Worm (Caenorhabditis elegans) whole organism, midembryonic: Measurements from ENCODE around the gene ttr-30.

Experiments used
- T22C8.4 ChIP-seq: fragments of 200-800 bp; sonication (Bioruptor generic); IDR thresholded peaks from 2 replicates; pipeline ENCODE4 v1.3.6; 2022; ENCODE audit warnings: missing genetic modification characterization, missing compliant biosample characterization
- cog-1 ChIP-seq: sonication (generic microtip); optimal IDR thresholded peaks from 2 replicates; lab custom pipeline; 2016; ENCODE audit warnings: missing genetic modification characterization, missing compliant biosample characterization
- flt-1 ChIP-seq: fragments of 200-800 bp; sonication (Bioruptor generic); IDR thresholded peaks from 2 replicates; pipeline ENCODE4 v1.3.6; 2022; ENCODE audit warnings: missing genetic modification characterization, missing compliant biosample characterization
- klf-2 ChIP-seq: fragments of 200-800 bp; sonication (Bioruptor generic); conservative IDR thresholded peaks from 2 replicates; pipeline ENCODE4 v1.3.6; 2022; ENCODE audit warnings: missing genetic modification reagents, missing genetic modification characterization, missing compliant biosample characterization
- med-1 ChIP-seq: sonication (generic microtip); optimal IDR thresholded peaks from 2 replicates; lab custom pipeline; 2017; ENCODE audit warnings: missing genetic modification characterization, mild to moderate bottlenecking, missing compliant biosample characterization, antibody characterized with exemption, missing genetic modification reagents; ENCODE audit not compliant: insufficient read depth
- ref-1 ChIP-seq: fragments of 200-800 bp; sonication (Bioruptor generic); conservative IDR thresholded peaks from 2 replicates; pipeline ENCODE4 v1.3.6; 2022; ENCODE audit warnings: missing genetic modification reagents, missing genetic modification characterization, missing compliant biosample characterization
- tab-1 ChIP-seq: fragments of 200-800 bp; sonication (Bioruptor generic); IDR thresholded peaks from 2 replicates; pipeline ENCODE4 v1.3.6; 2022; ENCODE audit warnings: missing genetic modification characterization, missing compliant biosample characterization
- ztf-23 ChIP-seq: fragments of 200-800 bp; sonication (Bioruptor generic); IDR thresholded peaks from 2 replicates; pipeline ENCODE4 v1.3.6; 2022; ENCODE audit warnings: missing genetic modification reagents, missing genetic modification characterization, missing compliant biosample characterization
- ztf-29 ChIP-seq: fragments of 200-800 bp; sonication (Bioruptor generic); IDR thresholded peaks from 2 replicates; pipeline ENCODE4 v1.3.6; 2022; ENCODE audit warnings: missing genetic modification reagents, missing genetic modification characterization, missing compliant biosample characterization

The ttr-30 gene

DNA sequence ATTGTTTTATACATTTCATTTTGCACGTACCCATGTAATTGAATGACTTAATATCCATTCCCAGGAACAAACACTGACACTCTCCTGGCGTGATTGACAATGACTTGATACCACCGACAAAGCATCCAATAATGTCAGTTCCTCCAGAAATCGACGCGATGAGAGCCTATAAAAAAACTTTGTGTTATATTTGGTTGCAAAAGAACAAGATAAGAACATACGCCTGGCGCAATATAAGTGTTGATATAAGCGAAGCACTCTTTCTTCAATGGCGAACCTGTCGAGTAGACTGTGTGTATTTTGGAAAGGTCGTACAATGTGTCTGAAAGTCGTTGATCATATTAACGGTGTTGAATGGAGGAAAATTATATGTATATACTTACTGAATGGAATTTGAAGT, 27.6 kb upstream of the ttr-30 start:
- no peak for TF ChIP-seq ztf-23 (GFP tag; lab: Robert Waterston, UW)
- TF ChIP-seq T22C8.4 (GFP tag; lab: Robert Waterston, UW): no peak
- TF ChIP-seq cog-1 (tag; lab: Kevin White, UChicago): no peak
- TF ChIP-seq med-1: no peak

DNA sequence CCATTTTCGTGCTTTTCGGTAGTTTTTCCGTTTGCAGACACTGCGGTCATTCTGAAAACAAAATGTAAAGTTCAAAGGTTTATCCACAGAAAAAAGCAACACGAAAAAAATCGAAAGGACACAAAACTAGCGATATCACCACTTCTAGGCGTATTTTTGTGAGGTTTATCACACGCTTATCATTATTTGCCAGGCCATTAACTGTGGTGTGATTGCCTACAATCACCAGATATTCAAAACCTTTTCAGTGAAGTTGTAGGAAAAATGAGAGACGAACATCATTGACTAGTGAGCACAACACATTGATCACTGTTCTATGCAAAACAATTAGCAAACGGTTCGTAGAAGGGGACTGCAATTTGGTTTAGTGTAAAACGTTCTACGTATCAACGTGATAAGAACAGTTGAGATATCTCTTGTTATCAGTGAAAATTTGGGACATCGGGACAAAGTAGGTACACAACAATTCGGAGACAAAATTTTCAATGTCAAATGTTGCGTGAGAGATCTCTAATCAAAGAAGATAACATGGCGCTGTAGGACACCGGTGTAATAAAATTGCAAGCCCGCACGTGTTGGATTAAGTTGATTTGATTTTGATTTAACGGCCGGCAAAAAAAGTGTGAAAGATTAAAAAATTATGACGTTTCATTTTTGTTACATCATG, 25.1 kb upstream of the ttr-30 start, which contains the start of gene sur-5:
sur-5 (minus strand) TSS at position 51 of the 667 bp plus-strand sequence.
- no peak for TF ChIP-seq flt-1 (GFP tag; lab: Robert Waterston, UW)
- TF ChIP-seq T22C8.4 (GFP tag; lab: Robert Waterston, UW): no peak
- TF ChIP-seq ref-1 (GFP tag; lab: Robert Waterston, UW): no peak
- TF ChIP-seq klf-2 (GFP tag; lab: Robert Waterston, UW): no peak
- no peak for TF ChIP-seq ztf-23 (GFP tag; lab: Robert Waterston, UW)
- no peak for TF ChIP-seq med-1
- TF ChIP-seq tab-1: no peak
- TF ChIP-seq ztf-29 (GFP tag; lab: Robert Waterston, UW): no peak
- TF ChIP-seq cog-1 (tag; lab: Kevin White, UChicago): no peak

DNA sequence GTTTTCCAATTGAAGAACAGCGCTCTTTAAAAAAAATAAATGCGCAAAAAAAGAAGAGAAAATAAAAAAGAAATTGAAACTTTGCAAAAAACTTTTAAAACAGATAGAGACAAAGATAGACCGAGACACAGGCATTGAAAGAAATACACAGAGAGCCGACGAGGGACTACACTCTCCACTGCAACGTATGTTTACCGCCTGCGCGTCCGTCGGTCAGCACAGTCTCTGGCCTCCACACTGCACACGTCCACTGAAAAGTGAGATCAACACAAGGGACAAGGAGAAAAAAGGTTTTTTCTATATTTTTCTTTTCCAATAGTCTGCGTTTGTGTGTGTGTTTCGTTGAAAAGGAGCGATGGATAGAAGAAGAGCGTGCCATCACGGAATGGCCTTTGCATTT, 24.3 kb upstream of the ttr-30 start:
- TF ChIP-seq med-1: no peak
- no peak for TF ChIP-seq ref-1 (GFP tag; lab: Robert Waterston, UW)
- no peak for TF ChIP-seq ztf-29 (GFP tag; lab: Robert Waterston, UW)
- TF ChIP-seq tab-1: no peak
- no peak for TF ChIP-seq klf-2 (GFP tag; lab: Robert Waterston, UW)
- no peak for TF ChIP-seq T22C8.4 (GFP tag; lab: Robert Waterston, UW)
- no peak for TF ChIP-seq flt-1 (GFP tag; lab: Robert Waterston, UW)
- no peak for TF ChIP-seq ztf-23 (GFP tag; lab: Robert Waterston, UW)
- TF ChIP-seq cog-1 (tag; lab: Kevin White, UChicago): no peak

DNA sequence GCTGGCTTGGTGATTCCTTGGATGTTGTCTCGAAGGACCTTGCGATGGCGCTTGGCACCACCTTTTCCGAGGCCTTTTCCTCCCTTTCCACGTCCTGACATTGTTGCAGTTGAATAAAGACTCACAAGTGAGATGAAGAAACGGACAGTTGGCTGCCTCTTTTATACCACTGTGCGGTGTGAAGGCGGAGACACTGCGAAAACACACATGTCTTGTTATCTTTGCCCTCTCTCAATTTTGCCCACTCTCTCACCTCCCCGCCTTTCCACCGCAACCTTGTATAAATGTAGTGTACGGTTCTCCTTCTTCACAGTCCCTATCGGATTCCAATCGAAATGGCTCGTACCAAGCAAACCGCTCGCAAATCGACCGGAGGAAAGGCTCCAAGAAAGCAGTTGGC, 21.0 kb upstream of the ttr-30 start, which contains the start of the genes his-38 and his-40:
his-38 (minus strand) TSS at position 101 of the 400 bp plus-strand sequence.
his-40 (plus strand) TSS at position 336 of the 400 bp plus-strand sequence.
- TF ChIP-seq T22C8.4 (GFP tag; lab: Robert Waterston, UW) (no peak), flt-1 (GFP tag; lab: Robert Waterston, UW) (peak; percentile 67; the same call in 1 of the 2 replicates), ztf-23 (GFP tag; lab: Robert Waterston, UW) (no peak), ref-1 (GFP tag; lab: Robert Waterston, UW) (no peak), ztf-29 (GFP tag; lab: Robert Waterston, UW) (no peak), klf-2 (GFP tag; lab: Robert Waterston, UW) (no peak), med-1 (no peak), cog-1 (tag; lab: Kevin White, UChicago) (no peak), tab-1 (no peak)

DNA sequence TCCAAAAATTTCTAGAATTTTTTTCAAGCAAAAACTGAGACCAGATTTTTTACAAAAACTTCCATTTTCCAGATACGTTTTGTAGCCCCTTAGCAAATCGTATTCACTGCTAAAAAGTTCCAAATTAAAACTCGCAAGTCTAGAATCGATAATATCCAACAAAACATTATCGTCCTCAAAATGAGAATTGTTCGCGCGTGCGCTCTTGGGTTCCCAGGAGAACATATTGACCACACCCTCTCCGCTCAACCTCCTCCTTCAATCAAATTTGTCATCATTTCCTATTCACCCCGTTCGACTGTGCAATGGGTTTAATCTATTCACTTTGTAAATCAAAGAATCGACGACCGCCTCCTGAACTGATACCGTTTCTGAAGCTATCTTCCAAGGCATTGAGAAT, 18.9 kb upstream of the ttr-30 start:
- TF ChIP-seq ztf-23 (GFP tag; lab: Robert Waterston, UW) (no peak), ref-1 (GFP tag; lab: Robert Waterston, UW) (no peak), T22C8.4 (GFP tag; lab: Robert Waterston, UW) (no peak)

DNA sequence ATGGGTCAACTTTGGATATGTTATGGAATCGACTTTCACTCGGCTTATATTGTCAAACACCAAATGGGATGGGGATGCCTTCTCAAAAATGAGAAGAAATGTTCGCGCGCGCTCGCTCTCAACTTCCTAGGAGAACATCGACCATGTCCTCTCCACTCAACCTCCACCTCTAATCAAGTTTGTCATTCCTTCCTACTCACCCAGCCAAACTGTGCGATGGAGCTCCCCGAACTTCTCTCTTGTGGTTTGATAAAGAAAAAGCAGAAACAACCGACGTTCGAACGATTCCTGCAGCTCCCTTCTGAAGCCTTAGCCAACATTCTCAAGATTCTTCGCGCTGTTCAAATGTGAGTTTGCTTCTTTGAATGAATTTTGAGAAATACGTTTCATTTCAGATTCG, 17.5 kb upstream of the ttr-30 start:
- TF ChIP-seq flt-1 (GFP tag; lab: Robert Waterston, UW): no peak
- TF ChIP-seq klf-2 (GFP tag; lab: Robert Waterston, UW): no peak
- TF ChIP-seq med-1: no peak
- TF ChIP-seq ztf-23 (GFP tag; lab: Robert Waterston, UW): no peak
- no peak for TF ChIP-seq cog-1 (tag; lab: Kevin White, UChicago)
- no peak for TF ChIP-seq tab-1
- TF ChIP-seq ref-1 (GFP tag; lab: Robert Waterston, UW): no peak
- TF ChIP-seq T22C8.4 (GFP tag; lab: Robert Waterston, UW): no peak
- no peak for TF ChIP-seq ztf-29 (GFP tag; lab: Robert Waterston, UW)

DNA sequence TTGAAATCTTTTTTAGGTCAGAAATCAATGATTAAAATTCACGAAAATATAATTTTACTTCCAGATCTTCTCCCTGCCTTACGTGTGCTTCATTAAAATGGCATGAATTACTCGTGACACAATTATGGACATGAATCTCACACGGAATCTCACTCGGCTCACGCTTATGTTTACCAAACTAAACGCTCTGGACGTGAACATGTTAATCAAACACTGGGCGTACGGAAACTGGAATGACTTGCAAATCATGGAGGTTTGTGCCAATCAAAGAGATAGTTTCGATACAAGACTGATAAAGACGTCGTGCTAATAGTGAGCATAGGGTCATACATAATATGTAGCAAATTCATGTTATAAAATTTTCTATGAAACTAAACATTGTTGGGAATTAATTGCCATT, 16.2 kb upstream of the ttr-30 start:
- TF ChIP-seq ztf-29 (GFP tag; lab: Robert Waterston, UW): no peak
- TF ChIP-seq ztf-23 (GFP tag; lab: Robert Waterston, UW): no peak
- TF ChIP-seq klf-2 (GFP tag; lab: Robert Waterston, UW): no peak
- no peak for TF ChIP-seq med-1
- TF ChIP-seq flt-1 (GFP tag; lab: Robert Waterston, UW): no peak
- TF ChIP-seq ref-1 (GFP tag; lab: Robert Waterston, UW): no peak
- no peak for TF ChIP-seq tab-1
- no peak for TF ChIP-seq T22C8.4 (GFP tag; lab: Robert Waterston, UW)
- no peak for TF ChIP-seq cog-1 (tag; lab: Kevin White, UChicago)

DNA sequence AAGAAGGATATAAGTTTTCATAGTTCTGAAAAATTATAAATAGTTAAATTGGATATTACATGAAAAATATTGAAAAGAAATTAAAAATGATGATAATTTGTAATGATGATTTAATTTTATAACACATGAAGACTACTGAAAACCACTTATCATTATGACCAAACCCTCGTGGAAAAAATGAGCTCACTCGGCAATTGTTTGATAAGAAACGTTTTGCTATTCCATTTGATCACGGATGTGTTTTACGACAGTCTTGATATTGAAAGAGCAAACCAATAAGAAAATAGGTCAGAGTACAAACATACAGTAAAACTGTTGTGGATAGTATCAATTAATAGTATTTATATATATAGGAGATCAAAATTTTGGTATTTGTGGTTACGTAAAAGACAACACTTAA, 15.4 kb upstream of the ttr-30 start, which contains the start of gene spp-3:
spp-3 (minus strand) TSS at position 25 of the 400 bp plus-strand sequence.
- no peak for TF ChIP-seq ztf-29 (GFP tag; lab: Robert Waterston, UW)
- no peak for TF ChIP-seq cog-1 (tag; lab: Kevin White, UChicago)
- no peak for TF ChIP-seq ref-1 (GFP tag; lab: Robert Waterston, UW)
- TF ChIP-seq ztf-23 (GFP tag; lab: Robert Waterston, UW): no peak
- TF ChIP-seq klf-2 (GFP tag; lab: Robert Waterston, UW): no peak
- TF ChIP-seq med-1: no peak
- no peak for TF ChIP-seq T22C8.4 (GFP tag; lab: Robert Waterston, UW)
- TF ChIP-seq tab-1: no peak
- TF ChIP-seq flt-1 (GFP tag; lab: Robert Waterston, UW): no peak

DNA sequence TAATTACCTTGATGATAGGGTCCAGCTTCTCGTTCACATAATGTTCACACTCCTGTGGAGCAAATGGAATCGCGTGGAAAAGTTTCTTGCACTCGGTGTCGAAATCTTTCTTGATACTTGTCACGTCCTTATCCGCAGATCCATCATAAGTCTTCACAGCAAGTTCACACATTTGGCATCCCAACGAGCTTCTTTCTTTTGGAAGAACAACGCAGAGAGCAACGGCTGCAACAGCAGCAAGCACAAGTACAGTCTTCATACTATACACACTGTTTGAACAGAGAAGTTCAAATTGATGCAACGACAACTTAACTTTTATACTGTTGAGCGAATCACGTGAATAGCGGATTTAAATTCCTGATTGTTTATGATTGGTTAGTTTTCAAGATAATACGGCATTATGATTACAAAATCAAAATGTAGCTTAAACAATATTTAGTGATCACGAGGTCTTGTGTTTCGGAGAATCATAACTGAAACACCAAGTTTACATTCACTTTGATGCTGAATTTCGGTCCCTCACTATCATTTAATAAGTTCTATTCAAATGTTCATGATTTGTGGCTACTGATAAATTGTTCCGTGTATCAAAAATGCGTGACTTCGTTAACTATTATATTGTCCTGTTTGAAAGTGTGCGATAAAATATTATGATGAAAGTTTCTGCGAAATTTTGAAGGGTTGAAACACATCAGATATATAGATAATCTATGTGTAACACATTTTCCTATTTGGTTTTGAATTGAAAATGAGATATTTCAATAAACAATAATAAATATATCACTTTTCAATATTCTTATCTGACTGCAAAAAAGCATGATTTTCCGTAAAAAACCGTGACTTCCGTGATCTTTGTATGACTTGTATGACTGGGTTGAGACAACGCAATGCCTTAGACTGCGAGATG, 14.0 kb upstream of the ttr-30 start, which contains the start of the genes spp-2 and spp-6:
spp-2 (minus strand) TSS at position 334 of the 907 bp plus-strand sequence.
spp-6 (plus strand) TSS at position 857 of the 907 bp plus-strand sequence.
- TF ChIP-seq cog-1 (tag; lab: Kevin White, UChicago) (no peak), ztf-23 (GFP tag; lab: Robert Waterston, UW) (no peak), T22C8.4 (GFP tag; lab: Robert Waterston, UW) (no peak), klf-2 (GFP tag; lab: Robert Waterston, UW) (no peak), ref-1 (GFP tag; lab: Robert Waterston, UW) (no peak), ztf-29 (GFP tag; lab: Robert Waterston, UW) (no peak), flt-1 (GFP tag; lab: Robert Waterston, UW) (no peak), med-1 (no peak), tab-1 (no peak)
